Fruit fly (Drosophila melanogaster) whole organism, embryonic: ENCODE data around the gene Cubn.

ENCODE experiments used
- B-H2 ChIP-seq: fragments of 200-800 bp; sonication (Bioruptor generic); optimal IDR thresholded peaks from 2 replicates; lab custom pipeline; 2018; ENCODE audit warnings: missing biosample characterization, mild to moderate bottlenecking, missing genetic modification characterization
- Blimp-1 ChIP-seq: fragments of 200-800 bp; sonication (Bioruptor generic); optimal IDR thresholded peaks from 3 replicates; lab custom pipeline; 2018; ENCODE audit warnings: missing biosample characterization, missing genetic modification characterization, mild to moderate bottlenecking, moderate library complexity, missing genetic modification reagents
- CG10147 ChIP-seq: fragments of 200-800 bp; sonication (Bioruptor generic); optimal IDR thresholded peaks from 2 replicates; lab custom pipeline; 2019; ENCODE audit warnings: missing biosample characterization, mild to moderate bottlenecking, missing genetic modification characterization, moderate library complexity
- CG10654 ChIP-seq: fragments of 200-800 bp; sonication (Bioruptor generic); optimal IDR thresholded peaks from 2 replicates; lab custom pipeline; 2016; ENCODE audit warnings: missing biosample characterization, missing genetic modification characterization
- CG12155 ChIP-seq: fragments of 200-800 bp; sonication (Bioruptor generic); optimal IDR thresholded peaks from 3 replicates; lab custom pipeline; 2016; ENCODE audit warnings: missing biosample characterization, missing genetic modification characterization
- CG14441 ChIP-seq: fragments of 200-800 bp; sonication (Bioruptor generic); IDR thresholded peaks from 2 replicates; pipeline ENCODE4 v1.3.6; 2022; ENCODE audit warnings: missing biosample characterization, missing genetic modification characterization
- CG14667 ChIP-seq: fragments of 200-800 bp; sonication (Bioruptor generic); IDR thresholded peaks from 2 replicates; pipeline ENCODE4 v1.3.6; 2022; ENCODE audit warnings: missing biosample characterization, missing genetic modification characterization
- CG17829 ChIP-seq: fragments of 200-800 bp; optimal IDR thresholded peaks from 2 replicates; lab custom pipeline; 2019; ENCODE audit warnings: missing biosample characterization, mild to moderate bottlenecking, missing genetic modification characterization, moderate library complexity
- CG2116 ChIP-seq: fragments of 200-800 bp; sonication (Bioruptor generic); optimal IDR thresholded peaks from 3 replicates; lab custom pipeline; 2018; ENCODE audit warnings: missing biosample characterization, mild to moderate bottlenecking, missing genetic modification characterization
- CG2120 ChIP-seq: fragments of 200-800 bp; sonication (Bioruptor generic); optimal IDR thresholded peaks from 3 replicates; lab custom pipeline; 2016; ENCODE audit warnings: missing biosample characterization, missing genetic modification characterization
- CG2199 ChIP-seq: fragments of 200-800 bp; sonication (Bioruptor generic); IDR thresholded peaks from 3 replicates; pipeline ENCODE4 v1.3.6; 2022; ENCODE audit warnings: missing biosample characterization, missing genetic modification characterization
- CG30020 ChIP-seq: fragments of 200-800 bp; optimal IDR thresholded peaks from 2 replicates; lab custom pipeline; 2019; ENCODE audit warnings: missing biosample characterization, mild to moderate bottlenecking, missing genetic modification characterization, moderate library complexity
- CG30431 ChIP-seq: fragments of 200-800 bp; sonication (Bioruptor generic); optimal IDR thresholded peaks from 2 replicates; lab custom pipeline; 2017; ENCODE audit warnings: missing biosample characterization, missing genetic modification characterization
- CG3407 ChIP-seq: fragments of 200-800 bp; sonication (Bioruptor generic); optimal IDR thresholded peaks from 2 replicates; lab custom pipeline; 2018; ENCODE audit warnings: missing biosample characterization, mild to moderate bottlenecking, missing genetic modification characterization
- CG5953 ChIP-seq: fragments of 200-800 bp; sonication (Bioruptor generic); IDR thresholded peaks from 2 replicates; pipeline ENCODE4 v1.3.6; 2022; ENCODE audit warnings: missing biosample characterization, missing genetic modification characterization
- CG6272 ChIP-seq: fragments of 200-800 bp; sonication (Bioruptor generic); IDR thresholded peaks from 2 replicates; pipeline ENCODE4 v1.3.6; 2022; ENCODE audit warnings: missing biosample characterization, missing genetic modification characterization
- CG6765 ChIP-seq: fragments of 200-800 bp; sonication (Bioruptor generic); optimal IDR thresholded peaks from 3 replicates; lab custom pipeline; 2017; ENCODE audit warnings: missing biosample characterization, mild to moderate bottlenecking, missing genetic modification characterization
- CG7786 ChIP-seq: fragments of 200-800 bp; sonication (Bioruptor generic); optimal IDR thresholded peaks from 2 replicates; lab custom pipeline; 2016; ENCODE audit warnings: missing biosample characterization, missing genetic modification characterization
- CG9609 ChIP-seq: fragments of 200-800 bp; sonication (Bioruptor generic); optimal IDR thresholded peaks from 3 replicates; lab custom pipeline; 2016; ENCODE audit warnings: missing biosample characterization, missing genetic modification characterization
- CkIIα-i1 ChIP-seq: fragments of 200-800 bp; sonication (Bioruptor generic); IDR thresholded peaks from 2 replicates; pipeline ENCODE4 v1.3.6; 2022; ENCODE audit warnings: missing biosample characterization, missing genetic modification characterization
- ERR ChIP-seq: fragments of 200-800 bp; sonication (Bioruptor generic); optimal IDR thresholded peaks from 2 replicates; lab custom pipeline; 2016; ENCODE audit warnings: missing biosample characterization, missing genetic modification characterization
- Fer1 ChIP-seq: fragments of 200-800 bp; sonication (Bioruptor generic); optimal IDR thresholded peaks from 2 replicates; lab custom pipeline; 2017; ENCODE audit warnings: missing biosample characterization, mild to moderate bottlenecking, missing genetic modification characterization
- Fer3 ChIP-seq: fragments of 200-800 bp; sonication (Bioruptor generic); optimal IDR thresholded peaks from 2 replicates; lab custom pipeline; 2018; ENCODE audit warnings: missing biosample characterization, mild to moderate bottlenecking, missing genetic modification characterization, moderate library complexity
- Gsc ChIP-seq: fragments of 200-800 bp; sonication (Bioruptor generic); IDR thresholded peaks from 2 replicates; pipeline ENCODE4 v1.3.6; 2022; ENCODE audit warnings: missing biosample characterization, missing genetic modification characterization
- H15 ChIP-seq: fragments of 200-800 bp; sonication (Bioruptor generic); IDR thresholded peaks from 3 replicates; pipeline ENCODE4 v1.3.6; 2022; ENCODE audit warnings: missing biosample characterization, missing genetic modification characterization
- HLHmδ ChIP-seq: fragments of 200-800 bp; sonication (Bioruptor generic); optimal IDR thresholded peaks from 2 replicates; lab custom pipeline; 2018; ENCODE audit warnings: missing biosample characterization, mild to moderate bottlenecking, missing genetic modification characterization, moderate library complexity
- Myb ChIP-seq: fragments of 200-800 bp; sonication (Bioruptor generic); optimal IDR thresholded peaks from 2 replicates; lab custom pipeline; 2016; ENCODE audit warnings: missing biosample characterization, missing genetic modification characterization
- Nf-YC ChIP-seq: fragments of 200-800 bp; optimal IDR thresholded peaks from 3 replicates; lab custom pipeline; 2019; ENCODE audit warnings: missing biosample characterization, mild to moderate bottlenecking, missing genetic modification characterization, moderate library complexity
- Pdp1 ChIP-seq, 2 experiments: fragments of 200-800 bp; sonication (Bioruptor generic); optimal IDR thresholded peaks; 3 replicates each; lab custom pipeline; 2016; ENCODE audit warnings: missing biosample characterization in 2 of 2, missing genetic modification characterization in 2 of 2, mild to moderate bottlenecking in 1 of 2, moderate library complexity in 1 of 2
- Xbp1 ChIP-seq: fragments of 200-800 bp; sonication (Bioruptor generic); optimal IDR thresholded peaks from 3 replicates; lab custom pipeline; 2016; ENCODE audit warnings: missing biosample characterization, mild to moderate bottlenecking, missing genetic modification characterization
- bcd ChIP-seq: fragments of 200-800 bp; sonication (Bioruptor generic); optimal IDR thresholded peaks from 2 replicates; lab custom pipeline; 2017; ENCODE audit warnings: missing biosample characterization, mild to moderate bottlenecking, missing genetic modification characterization
- danr ChIP-seq: fragments of 200-800 bp; sonication (Bioruptor generic); IDR thresholded peaks from 2 replicates; pipeline ENCODE4 v1.3.6; 2022; ENCODE audit warnings: missing biosample characterization, missing genetic modification characterization
- ewg ChIP-seq: fragments of 200-800 bp; sonication (Bioruptor generic); optimal IDR thresholded peaks from 3 replicates; lab custom pipeline; 2017; ENCODE audit warnings: mild to moderate bottlenecking, missing biosample characterization, missing genetic modification reagents, missing genetic modification characterization
- ftz-f1 ChIP-seq: fragments of 200-800 bp; sonication (Bioruptor generic); optimal IDR thresholded peaks from 2 replicates; lab custom pipeline; 2016; ENCODE audit warnings: missing biosample characterization, missing genetic modification characterization
- jumu ChIP-seq: fragments of 200-800 bp; sonication (Bioruptor generic); optimal IDR thresholded peaks from 3 replicates; lab custom pipeline; 2016; ENCODE audit warnings: missing biosample characterization, missing genetic modification characterization
- lilli ChIP-seq: fragments of 200-800 bp; sonication (Bioruptor generic); optimal IDR thresholded peaks from 3 replicates; lab custom pipeline; 2016; ENCODE audit warnings: missing biosample characterization, missing genetic modification characterization
- lmd ChIP-seq: fragments of 200-800 bp; sonication (Bioruptor generic); IDR thresholded peaks from 2 replicates; pipeline ENCODE4 v1.3.6; 2022; ENCODE audit warnings: missing biosample characterization, missing genetic modification characterization
- pros ChIP-seq: fragments of 200-800 bp; sonication (Bioruptor generic); optimal IDR thresholded peaks from 3 replicates; lab custom pipeline; 2019; ENCODE audit warnings: missing biosample characterization, mild to moderate bottlenecking, missing genetic modification characterization, moderate library complexity
- repo ChIP-seq: fragments of 200-800 bp; sonication (Bioruptor generic); optimal IDR thresholded peaks from 2 replicates; lab custom pipeline; 2016; ENCODE audit warnings: missing biosample characterization, missing genetic modification characterization
- rib ChIP-seq: fragments of 200-800 bp; sonication (Bioruptor generic); IDR thresholded peaks from 2 replicates; pipeline ENCODE4 v1.3.6; 2022; ENCODE audit warnings: missing biosample characterization, missing genetic modification characterization
- salm ChIP-seq: fragments of 200-800 bp; sonication (Bioruptor generic); optimal IDR thresholded peaks from 2 replicates; lab custom pipeline; 2018; ENCODE audit warnings: missing biosample characterization, mild to moderate bottlenecking, missing genetic modification characterization
- slbo ChIP-seq: fragments of 200-800 bp; sonication (Bioruptor generic); IDR thresholded peaks from 2 replicates; pipeline ENCODE4 v1.3.6; 2022; ENCODE audit warnings: missing biosample characterization, missing genetic modification characterization
- sna ChIP-seq: fragments of 200-800 bp; sonication (Bioruptor generic); IDR thresholded peaks from 2 replicates; pipeline ENCODE4 v1.3.6; 2022; ENCODE audit warnings: missing biosample characterization, missing genetic modification characterization; ENCODE audit not compliant: partially characterized antibody
- wek ChIP-seq: fragments of 200-800 bp; sonication (Bioruptor generic); optimal IDR thresholded peaks from 3 replicates; lab custom pipeline; 2018; ENCODE audit warnings: missing biosample characterization, mild to moderate bottlenecking, missing genetic modification characterization, moderate library complexity

Gene Cubn

dm6 chrX:9580544-9580943 is 9.4 kb upstream of the Cubn start (continued):
- TF ChIP-seq salm (tag; lab: Kevin White, UChicago) (no peak), Fer1 (no peak), lilli (GFP tag; lab: Kevin White, UChicago) (no peak), HLHmδ (GFP tag; lab: Kevin White, UChicago) (no peak), CkIIα-i1 (GFP tag; lab: Robert Waterston, UW) (no peak), CG6765 (GFP tag; lab: Kevin White, UChicago) (no peak), CG12155 (no peak), CG5953 (no peak), bcd (no peak), jumu (no peak), lmd (GFP tag; lab: Robert Waterston, UW) (no peak), CG2116 (GFP tag; lab: Kevin White, UChicago) (no peak), CG2199 (GFP tag; lab: Robert Waterston, UW) (no peak), Nf-YC (tag; lab: Kevin White, UChicago) (no peak), CG9609 (GFP tag; lab: Kevin White, UChicago) (no peak), Myb (GFP tag; lab: Kevin White, UChicago) (no peak), ftz-f1 (GFP tag; lab: Kevin White, UChicago) (peak; percentile 90), CG14441 (GFP tag; lab: Robert Waterston, UW) (no peak), CG17829 (tag; lab: Kevin White, UChicago) (no peak), slbo (GFP tag; lab: Robert Waterston, UW) (peak; percentile 20; the same call in 1 of the 2 replicates), Fer3 (tag; lab: Kevin White, UChicago) (no peak), wek (GFP tag; lab: Kevin White, UChicago) (peak; percentile 61), ewg (GFP tag; lab: Kevin White, UChicago) (no peak), ERR (peak; percentile 38), H15 (GFP tag; lab: Robert Waterston, UW) (no peak), CG30431 (no peak), danr (GFP tag; lab: Robert Waterston, UW) (no peak), pros (no peak), Xbp1 (GFP tag; lab: Kevin White, UChicago) (no peak), B-H2 (GFP tag; lab: Kevin White, UChicago) (no peak), CG6272 (GFP tag; lab: Robert Waterston, UW) (no peak), sna (GFP tag; lab: Robert Waterston, UW) (no peak), CG10147 (GFP tag; lab: Kevin White, UChicago) (no peak), Gsc (GFP tag; lab: Robert Waterston, UW) (no peak), rib (GFP tag; lab: Robert Waterston, UW) (0 out of 2 replicates have a peak, but pooled peaks have one; percentile 17), CG30020 (tag; lab: Kevin White, UChicago) (no peak), repo (no peak), Blimp-1 (GFP tag; lab: Kevin White, UChicago) (peak; percentile 85), Pdp1 (GFP tag; optimal IDR thresholded peaks at IDR 0.05; lab: Kevin White, UChicago) (no peak), CG2120 (peak; percentile 2), CG14667 (GFP tag; lab: Robert Waterston, UW) (no peak), CG7786 (no peak), CG3407 (GFP tag; lab: Kevin White, UChicago) (no peak), CG10654 (GFP tag; lab: Kevin White, UChicago) (no peak)
